Fruit fly (Drosophila melanogaster) whole organism, embryonic: ENCODE data around the gene CG7766.

Experiments
- Bdp1 ChIP-seq: fragments of 200-800 bp; sonication (Bioruptor generic); optimal IDR thresholded peaks from 3 replicates; lab custom pipeline; 2016; ENCODE audit warnings: missing biosample characterization, missing genetic modification characterization
- CG10209 ChIP-seq: fragments of 200-800 bp; sonication (Bioruptor generic); optimal IDR thresholded peaks from 3 replicates; lab custom pipeline; 2017; ENCODE audit warnings: missing biosample characterization, mild to moderate bottlenecking, missing genetic modification characterization, missing genetic modification reagents
- CG10979 ChIP-seq: fragments of 200-800 bp; sonication (Bioruptor generic); optimal IDR thresholded peaks from 2 replicates; lab custom pipeline; 2018; ENCODE audit warnings: missing biosample characterization, mild to moderate bottlenecking, missing genetic modification characterization, moderate library complexity
- CG11398 ChIP-seq: fragments of 200-800 bp; sonication (Bioruptor generic); optimal IDR thresholded peaks from 2 replicates; lab custom pipeline; 2016; ENCODE audit warnings: missing biosample characterization, missing genetic modification characterization
- CG11456 ChIP-seq: fragments of 200-800 bp; sonication (Bioruptor generic); IDR thresholded peaks from 3 replicates; pipeline ENCODE4 v1.3.6; 2022; ENCODE audit warnings: missing biosample characterization, missing genetic modification characterization
- CG12299 ChIP-seq: fragments of 200-800 bp; sonication (Bioruptor generic); optimal IDR thresholded peaks from 2 replicates; lab custom pipeline; 2018; ENCODE audit warnings: missing biosample characterization, mild to moderate bottlenecking, missing genetic modification characterization
- CG15514 ChIP-seq: fragments of 200-800 bp; sonication (Bioruptor generic); optimal IDR thresholded peaks from 3 replicates; lab custom pipeline; 2017; ENCODE audit warnings: missing biosample characterization, missing genetic modification characterization, mild to moderate bottlenecking, moderate library complexity, missing genetic modification reagents
- CG15696 ChIP-seq: fragments of 200-800 bp; sonication (Bioruptor generic); optimal IDR thresholded peaks from 2 replicates; lab custom pipeline; 2019; ENCODE audit warnings: missing biosample characterization, mild to moderate bottlenecking, missing genetic modification characterization, moderate library complexity
- CG1832 ChIP-seq: fragments of 200-800 bp; sonication (Bioruptor generic); optimal IDR thresholded peaks from 2 replicates; lab custom pipeline; 2017; ENCODE audit warnings: missing biosample characterization, mild to moderate bottlenecking, missing genetic modification characterization, inconsistent platforms
- CG2202 ChIP-seq: fragments of 200-800 bp; sonication (Bioruptor generic); optimal IDR thresholded peaks from 2 replicates; lab custom pipeline; 2018; ENCODE audit warnings: missing biosample characterization, mild to moderate bottlenecking, missing genetic modification characterization
- CG2889 ChIP-seq: fragments of 200-800 bp; sonication (Bioruptor generic); IDR thresholded peaks from 3 replicates; pipeline ENCODE4 v1.3.6; 2022; ENCODE audit warnings: missing biosample characterization, missing genetic modification characterization
- CG30403 ChIP-seq: fragments of 200-800 bp; sonication (Bioruptor generic); optimal IDR thresholded peaks from 3 replicates; lab custom pipeline; 2016; ENCODE audit warnings: missing biosample characterization, missing genetic modification characterization
- CG30431 ChIP-seq: fragments of 200-800 bp; sonication (Bioruptor generic); optimal IDR thresholded peaks from 2 replicates; lab custom pipeline; 2017; ENCODE audit warnings: missing biosample characterization, missing genetic modification characterization
- CG4360 ChIP-seq: fragments of 200-800 bp; sonication (Bioruptor generic); IDR thresholded peaks from 2 replicates; pipeline ENCODE4 v1.3.6; 2022; ENCODE audit warnings: missing biosample characterization, missing genetic modification characterization
- CG4424 ChIP-seq: fragments of 200-800 bp; sonication (Bioruptor generic); optimal IDR thresholded peaks from 3 replicates; lab custom pipeline; 2016; ENCODE audit warnings: missing biosample characterization, missing genetic modification characterization
- CG6272 ChIP-seq: fragments of 200-800 bp; sonication (Bioruptor generic); IDR thresholded peaks from 2 replicates; pipeline ENCODE4 v1.3.6; 2022; ENCODE audit warnings: missing biosample characterization, missing genetic modification characterization
- CG8478 ChIP-seq: fragments of >200 bp; optimal IDR thresholded peaks from 2 replicates; lab custom pipeline; 2018
- CG9932 ChIP-seq: fragments of 200-800 bp; sonication (Bioruptor generic); IDR thresholded peaks from 2 replicates; pipeline ENCODE4 v1.3.6; 2022; ENCODE audit warnings: missing biosample characterization, missing genetic modification characterization
- CoRest ChIP-seq: fragments of 200-800 bp; sonication (Bioruptor generic); optimal IDR thresholded peaks from 3 replicates; lab custom pipeline; 2018; ENCODE audit warnings: missing biosample characterization, mild to moderate bottlenecking, missing genetic modification characterization, moderate library complexity
- Dad ChIP-seq: fragments of 200-800 bp; sonication (Bioruptor generic); optimal IDR thresholded peaks from 3 replicates; lab custom pipeline; 2016; ENCODE audit warnings: missing biosample characterization, missing genetic modification characterization
- Doc3 ChIP-seq: fragments of 200-800 bp; sonication (Bioruptor generic); IDR thresholded peaks from 3 replicates; pipeline ENCODE4 v1.3.6; 2022; ENCODE audit warnings: missing biosample characterization, missing genetic modification characterization; ENCODE audit not compliant: partially characterized antibody
- Dref ChIP-seq: fragments of 200-800 bp; sonication (Bioruptor generic); IDR thresholded peaks from 2 replicates; pipeline ENCODE4 v1.3.6; 2022; ENCODE audit warnings: missing biosample characterization, missing genetic modification characterization
- Fer1 ChIP-seq: fragments of 200-800 bp; sonication (Bioruptor generic); optimal IDR thresholded peaks from 2 replicates; lab custom pipeline; 2017; ENCODE audit warnings: missing biosample characterization, mild to moderate bottlenecking, missing genetic modification characterization
- Gsc ChIP-seq: fragments of 200-800 bp; sonication (Bioruptor generic); IDR thresholded peaks from 2 replicates; pipeline ENCODE4 v1.3.6; 2022; ENCODE audit warnings: missing biosample characterization, missing genetic modification characterization
- HLH3B ChIP-seq: fragments of 200-800 bp; sonication (Bioruptor generic); IDR thresholded peaks from 2 replicates; pipeline ENCODE4 v1.3.6; 2022; ENCODE audit warnings: missing biosample characterization, missing genetic modification characterization
- HLH4C ChIP-seq: fragments of 200-800 bp; sonication (Bioruptor generic); IDR thresholded peaks from 3 replicates; pipeline ENCODE4 v1.3.6; 2022; ENCODE audit warnings: missing biosample characterization, missing genetic modification characterization; ENCODE audit not compliant: partially characterized antibody
- Hey ChIP-seq: fragments of 200-800 bp; sonication (Bioruptor generic); optimal IDR thresholded peaks from 3 replicates; lab custom pipeline; 2018; ENCODE audit warnings: missing biosample characterization, mild to moderate bottlenecking, missing genetic modification characterization
- HmgZ ChIP-seq: fragments of 200-800 bp; sonication (Bioruptor generic); optimal IDR thresholded peaks from 2 replicates; lab custom pipeline; 2018; ENCODE audit warnings: missing biosample characterization, mild to moderate bottlenecking, missing genetic modification characterization
- Jarid2 ChIP-seq: fragments of 200-800 bp; sonication (Bioruptor generic); optimal IDR thresholded peaks from 3 replicates; lab custom pipeline; 2017; ENCODE audit warnings: mild to moderate bottlenecking, missing biosample characterization, missing genetic modification reagents, missing genetic modification characterization
- Lim3 ChIP-seq: fragments of 200-800 bp; sonication (Bioruptor generic); IDR thresholded peaks from 2 replicates; pipeline ENCODE4 v1.3.6; 2022; ENCODE audit warnings: missing biosample characterization, missing genetic modification characterization
- NC2α ChIP-seq: fragments of 200-800 bp; sonication (Bioruptor generic); optimal IDR thresholded peaks from 2 replicates; lab custom pipeline; 2016; ENCODE audit warnings: missing biosample characterization, missing genetic modification characterization
- Oaz ChIP-seq: fragments of 200-800 bp; sonication (Bioruptor generic); IDR thresholded peaks from 2 replicates; pipeline ENCODE4 v1.3.6; 2022; ENCODE audit warnings: missing biosample characterization, missing genetic modification characterization
- Pdp1 ChIP-seq, 2 experiments: fragments of 200-800 bp; sonication (Bioruptor generic); optimal IDR thresholded peaks; 3 replicates each; lab custom pipeline; 2016; ENCODE audit warnings: missing biosample characterization in 2 of 2, missing genetic modification characterization in 2 of 2, mild to moderate bottlenecking in 1 of 2, moderate library complexity in 1 of 2
- Rfx ChIP-seq: fragments of 200-800 bp; sonication (Bioruptor generic); IDR thresholded peaks from 2 replicates; pipeline ENCODE4 v1.3.6; 2022; ENCODE audit warnings: missing biosample characterization, missing genetic modification characterization
- Xbp1 ChIP-seq: fragments of 200-800 bp; sonication (Bioruptor generic); optimal IDR thresholded peaks from 3 replicates; lab custom pipeline; 2016; ENCODE audit warnings: missing biosample characterization, mild to moderate bottlenecking, missing genetic modification characterization
- bbx ChIP-seq: fragments of 200-800 bp; sonication (Bioruptor generic); IDR thresholded peaks from 2 replicates; pipeline ENCODE4 v1.3.6; 2022; ENCODE audit warnings: missing biosample characterization, missing genetic modification characterization; ENCODE audit not compliant: partially characterized antibody
- disco-r ChIP-seq: fragments of 200-800 bp; sonication (Bioruptor generic); optimal IDR thresholded peaks from 2 replicates; lab custom pipeline; 2016; ENCODE audit warnings: missing biosample characterization, missing genetic modification characterization
- eyg ChIP-seq: fragments of 200-800 bp; sonication (Bioruptor generic); optimal IDR thresholded peaks from 3 replicates; lab custom pipeline; 2016; ENCODE audit warnings: missing biosample characterization, missing genetic modification characterization
- fru ChIP-seq: fragments of >200 bp; optimal IDR thresholded peaks from 2 replicates; lab custom pipeline; 2017
- gcm2 ChIP-seq: fragments of 200-800 bp; sonication (Bioruptor generic); optimal IDR thresholded peaks from 2 replicates; lab custom pipeline; 2016; ENCODE audit warnings: missing biosample characterization, missing genetic modification characterization
- ind ChIP-seq: fragments of 200-800 bp; sonication (Bioruptor generic); optimal IDR thresholded peaks from 3 replicates; lab custom pipeline; 2016; ENCODE audit warnings: missing biosample characterization, missing genetic modification characterization
- jigr1 ChIP-seq: fragments of 200-800 bp; sonication (Bioruptor generic); IDR thresholded peaks from 3 replicates; pipeline ENCODE4 v1.3.6; 2022; ENCODE audit warnings: missing biosample characterization, missing genetic modification characterization
- klu ChIP-seq: fragments of 200-800 bp; sonication (Bioruptor generic); IDR thresholded peaks from 2 replicates; pipeline ENCODE4 v1.3.6; 2022; ENCODE audit warnings: missing biosample characterization, missing genetic modification characterization
- mld ChIP-seq: fragments of 200-800 bp; sonication (Bioruptor generic); IDR thresholded peaks from 3 replicates; pipeline ENCODE4 v1.3.6; 2022; ENCODE audit warnings: missing biosample characterization, missing genetic modification characterization; ENCODE audit not compliant: partially characterized antibody
- nerfin-1 ChIP-seq: fragments of 200-800 bp; sonication (Bioruptor generic); optimal IDR thresholded peaks from 3 replicates; lab custom pipeline; 2019; ENCODE audit warnings: missing biosample characterization, mild to moderate bottlenecking, missing genetic modification characterization, moderate library complexity
- slp2 ChIP-seq: fragments of 200-800 bp; sonication (Bioruptor generic); optimal IDR thresholded peaks from 2 replicates; lab custom pipeline; 2016; ENCODE audit warnings: missing biosample characterization, missing genetic modification characterization
- stwl ChIP-seq: fragments of 200-800 bp; sonication (Bioruptor generic); optimal IDR thresholded peaks from 3 replicates; lab custom pipeline; 2018; ENCODE audit warnings: missing biosample characterization, mild to moderate bottlenecking, missing genetic modification characterization, moderate library complexity
- tin ChIP-seq: fragments of 200-800 bp; sonication (Bioruptor generic); optimal IDR thresholded peaks from 3 replicates; lab custom pipeline; 2016; ENCODE audit warnings: missing biosample characterization, missing genetic modification characterization
- ttk ChIP-seq: fragments of 200-800 bp; sonication (Bioruptor generic); IDR thresholded peaks from 2 replicates; pipeline ENCODE4 v2.1.2; 2022; ENCODE audit warnings: missing biosample characterization, missing genetic modification characterization
- wdn ChIP-seq: fragments of 200-800 bp; sonication (Bioruptor generic); IDR thresholded peaks from 2 replicates; pipeline ENCODE4 v1.3.6; 2022; ENCODE audit warnings: missing biosample characterization, missing genetic modification characterization
- zfh1 ChIP-seq: fragments of 200-800 bp; sonication (Bioruptor generic); IDR thresholded peaks from 3 replicates; pipeline ENCODE4 v1.3.6; 2022; ENCODE audit warnings: missing biosample characterization, missing genetic modification characterization
- zfh2 ChIP-seq: fragments of 200-800 bp; sonication (Bioruptor generic); optimal IDR thresholded peaks from 2 replicates; lab custom pipeline; 2016; ENCODE audit warnings: missing biosample characterization, missing genetic modification characterization

CG7766 gene

DNA sequence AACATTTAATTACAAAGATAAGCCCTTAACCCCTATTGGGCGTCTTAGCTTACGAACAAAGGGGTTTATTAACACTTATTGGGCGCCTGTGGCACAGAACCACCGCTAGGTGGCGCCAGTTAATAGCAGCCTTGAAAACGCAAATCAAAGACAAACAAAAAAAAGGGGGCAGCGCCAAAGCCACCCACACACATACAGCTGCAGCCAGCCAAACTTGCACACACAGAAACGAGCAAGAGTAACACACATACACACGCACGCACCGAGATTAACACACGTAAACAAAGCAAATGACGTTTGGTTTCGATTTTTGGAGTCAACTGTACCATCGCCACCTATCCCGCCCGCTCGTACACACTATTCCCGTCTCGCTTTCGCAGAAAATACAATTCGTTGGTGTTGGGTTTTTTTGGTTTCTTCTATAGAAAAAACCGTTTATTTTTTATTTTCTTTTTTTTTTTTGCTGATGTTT lies 48.6 kb upstream of the CG7766 start (continued):
- TF ChIP-seq HLH3B (GFP tag; lab: Robert Waterston, UW) (peak; percentile 53; the same call in 1 of the 2 replicates), CG15514 (GFP tag; lab: Kevin White, UChicago) (peak; percentile 63), stwl (no peak), wdn (peak; percentile 96), Fer1 (GFP tag; lab: Kevin White, UChicago) (peak; percentile 55), zfh1 (GFP tag; lab: Robert Waterston, UW) (peak; percentile 49; the same call in 1 of the 3 replicates), CG4424 (GFP tag; lab: Kevin White, UChicago) (no peak), zfh2 (GFP tag; lab: Kevin White, UChicago) (no peak), CG2202 (tag; lab: Kevin White, UChicago) (no peak), CG11456 (peak; percentile 60; the same call in 1 of the 3 replicates), slp2 (GFP tag; lab: Kevin White, UChicago) (no peak), CG9932 (no peak), CoRest (tag; lab: Kevin White, UChicago) (peak; percentile 30), CG15696 (tag; lab: Kevin White, UChicago) (no peak), ttk (GFP tag; lab: Robert Waterston, UW) (0 out of 2 replicates have a peak, but pooled peaks have one; percentile 22), CG4360 (GFP tag; lab: Robert Waterston, UW) (no peak), Jarid2 (GFP tag; lab: Kevin White, UChicago) (no peak), CG30403 (peak; percentile 28), CG6272 (GFP tag; lab: Robert Waterston, UW) (no peak), Pdp1 (GFP tag; optimal IDR thresholded peaks at IDR 0.05; lab: Kevin White, UChicago) (peak in 1 of 2 experiments; percentile 47), gcm2 (no peak), jigr1 (GFP tag; lab: Robert Waterston, UW) (no peak), CG10979 (peak; percentile 48), HmgZ (tag; lab: Kevin White, UChicago) (peak; percentile 54), Dref (GFP tag; lab: Robert Waterston, UW) (no peak), Doc3 (GFP tag; lab: Robert Waterston, UW) (no peak), Xbp1 (GFP tag; lab: Kevin White, UChicago) (peak; percentile 39), eyg (GFP tag; lab: Kevin White, UChicago) (no peak), CG10209 (GFP tag; lab: Kevin White, UChicago) (no peak), CG2889 (GFP tag; lab: Robert Waterston, UW) (no peak), Bdp1 (GFP tag; lab: Kevin White, UChicago) (no peak), Dad (GFP tag; lab: Kevin White, UChicago) (peak; percentile 6), CG30431 (GFP tag; lab: Kevin White, UChicago) (no peak), Rfx (GFP tag; lab: Robert Waterston, UW) (peak; percentile 35), tin (GFP tag; lab: Kevin White, UChicago) (no peak), NC2α (GFP tag; lab: Kevin White, UChicago) (no peak), Lim3 (GFP tag; lab: Robert Waterston, UW) (no peak), CG8478 (lab: Kevin White, UChicago) (no peak), disco-r (no peak), HLH4C (GFP tag; lab: Robert Waterston, UW) (0 out of 3 replicates have a peak, but pooled peaks have one; percentile 29), Hey (tag; lab: Kevin White, UChicago) (no peak), bbx (GFP tag; lab: Robert Waterston, UW) (0 out of 2 replicates have a peak, but pooled peaks have one; percentile 25), Gsc (GFP tag; lab: Robert Waterston, UW) (no peak), mld (no peak), CG12299 (tag; lab: Kevin White, UChicago) (no peak), klu (GFP tag; lab: Robert Waterston, UW) (no peak), nerfin-1 (tag; lab: Kevin White, UChicago) (no peak), ind (GFP tag; lab: Kevin White, UChicago) (peak; percentile 22), Oaz (GFP tag; lab: Robert Waterston, UW) (no peak), CG1832 (GFP tag; lab: Kevin White, UChicago) (no peak), fru (lab: Kevin White, UChicago) (no peak), CG11398 (no peak)
